Worm (Caenorhabditis elegans): ENCODE data around the gene ddx-23.

Gene ddx-23

ce11 chrIII:5874664-5875417, 21.8 kb upstream of the ddx-23 start:
- TF ChIP-seq mep-1 (tag; optimal IDR thresholded peaks at IDR 0.05) = no peak
- TF ChIP-seq ces-1 (GFP tag; optimal IDR thresholded peaks at IDR 0.05) = no peak
- TF ChIP-seq bed-3 (GFP tag; optimal IDR thresholded peaks at IDR 0.05) = no peak
- no peak for TF ChIP-seq tbx-8 (GFP tag; optimal IDR thresholded peaks at IDR 0.05)
- TF ChIP-seq ham-2 (GFP tag; optimal IDR thresholded peaks at IDR 0.05) = no peak
- TF ChIP-seq pha-4 (tag; optimal IDR thresholded peaks at IDR 0.05) = no peak

- TF ChIP-seq blmp-1 (tag; optimal IDR thresholded peaks at IDR 0.05) (no peak), unc-62 (GFP tag; optimal IDR thresholded peaks at IDR 0.05) (peak; percentile 38)
These were observed 21.2 kb upstream of the ddx-23 start for ce11 chrIII:5874263-5874662.

ce11 chrIII:5872288-5872687, 19.2 kb upstream of the ddx-23 start:
- no peak for TF ChIP-seq unc-120 (tag; optimal IDR thresholded peaks at IDR 0.05; ENCODE audit: poor library complexity, severe bottlenecking)
- no peak for TF ChIP-seq lin-13 (tag; optimal IDR thresholded peaks at IDR 0.05)
- no peak for TF ChIP-seq cnd-1 (tag; optimal IDR thresholded peaks at IDR 0.05)
- TF ChIP-seq bed-3 (GFP tag; optimal IDR thresholded peaks at IDR 0.05) = no peak
- TF ChIP-seq zip-8 (tag; optimal IDR thresholded peaks at IDR 0.05) = peak; percentile 24
- TF ChIP-seq ceh-43 (GFP tag; optimal IDR thresholded peaks at IDR 0.05) = no peak
- TF ChIP-seq hlh-1 (tag; optimal IDR thresholded peaks at IDR 0.05) = peak; percentile 38
- TF ChIP-seq ztf-11 (tag; optimal IDR thresholded peaks at IDR 0.05) = no peak

ce11 chrIII:5871760-5872159, 18.7 kb upstream of the ddx-23 start, which contains the start of the genes F01F1.11 and F01F1.3:
Gene F01F1.11, minus strand, starts transcription at chrIII:5871877.
Gene F01F1.3, plus strand, starts transcription at chrIII:5871938.
- peak; percentile 58 for TF ChIP-seq ces-1 (GFP tag; optimal IDR thresholded peaks at IDR 0.05)
- peak; percentile 34 for TF ChIP-seq sptf-1 (tag; optimal IDR thresholded peaks at IDR 0.05)
- TF ChIP-seq hlh-1 (tag; optimal IDR thresholded peaks at IDR 0.05) = peak; percentile 6
- TF ChIP-seq bed-3 (GFP tag; optimal IDR thresholded peaks at IDR 0.05) = no peak
- peak; percentile 39 for TF ChIP-seq nhr-237 (tag; optimal IDR thresholded peaks at IDR 0.05)
- peak; percentile 58 for TF ChIP-seq lsy-2 (tag; optimal IDR thresholded peaks at IDR 0.05)
- peak; percentile 20 for TF ChIP-seq pha-4 (tag; optimal IDR thresholded peaks at IDR 0.05)
- TF ChIP-seq mep-1 (tag; optimal IDR thresholded peaks at IDR 0.05) = peak; percentile 31
- no peak for TF ChIP-seq nhr-76 (tag; optimal IDR thresholded peaks at IDR 0.05)

- TF ChIP-seq blmp-1 (tag; optimal IDR thresholded peaks at IDR 0.05) (no peak), mep-1 (tag; optimal IDR thresholded peaks at IDR 0.05) (no peak), zip-8 (tag; optimal IDR thresholded peaks at IDR 0.05) (no peak), ham-2 (GFP tag; optimal IDR thresholded peaks at IDR 0.05) (no peak), cnd-1 (tag; optimal IDR thresholded peaks at IDR 0.05) (no peak), nhr-2 (tag; optimal IDR thresholded peaks at IDR 0.05) (no peak), unc-39 (tag; optimal IDR thresholded peaks at IDR 0.05) (no peak), mls-2 (tag; optimal IDR thresholded peaks at IDR 0.05) (no peak), tbx-8 (GFP tag; optimal IDR thresholded peaks at IDR 0.05) (no peak), nhr-237 (tag; optimal IDR thresholded peaks at IDR 0.05) (no peak), snpc-4 (tag; optimal IDR thresholded peaks at IDR 0.05) (no peak), ztf-11 (tag; optimal IDR thresholded peaks at IDR 0.05) (no peak), unc-62 (GFP tag; optimal IDR thresholded peaks at IDR 0.05) (no peak), hlh-1 (tag; optimal IDR thresholded peaks at IDR 0.05) (no peak), drap-1 (GFP tag; optimal IDR thresholded peaks at IDR 0.05) (no peak), flh-1 (GFP tag; optimal IDR thresholded peaks at IDR 0.05) (no peak), sptf-1 (tag; optimal IDR thresholded peaks at IDR 0.05) (no peak)
These were observed 16.4 kb upstream of the ddx-23 start, which contains the start of gene F01F1.15 for ce11 chrIII:5869429-5869828. Gene F01F1.15, minus strand, starts transcription at chrIII:5869529.

- TF ChIP-seq snpc-4 (tag; optimal IDR thresholded peaks at IDR 0.05) (no peak), unc-39 (tag; optimal IDR thresholded peaks at IDR 0.05) (no peak), tbx-8 (GFP tag; optimal IDR thresholded peaks at IDR 0.05) (no peak), hlh-1 (tag; optimal IDR thresholded peaks at IDR 0.05) (no peak), mep-1 (tag; optimal IDR thresholded peaks at IDR 0.05) (no peak), nhr-28 (tag; optimal IDR thresholded peaks at IDR 0.05) (no peak), nhr-2 (tag; optimal IDR thresholded peaks at IDR 0.05) (no peak), ces-1 (GFP tag; optimal IDR thresholded peaks at IDR 0.05) (no peak), cnd-1 (tag; optimal IDR thresholded peaks at IDR 0.05) (no peak), sptf-1 (tag; optimal IDR thresholded peaks at IDR 0.05) (no peak), unc-120 (tag; optimal IDR thresholded peaks at IDR 0.05; ENCODE audit: poor library complexity, severe bottlenecking) (no peak), nhr-237 (tag; optimal IDR thresholded peaks at IDR 0.05) (no peak), sem-2 (GFP tag; optimal IDR thresholded peaks at IDR 0.05) (no peak), elt-1 (tag; optimal IDR thresholded peaks at IDR 0.05; ENCODE audit: borderline replicate concordance, insufficient read depth) (no peak), unc-62 (GFP tag; optimal IDR thresholded peaks at IDR 0.05) (no peak)
These were observed 15.3 kb upstream of the ddx-23 start, which contains the start of gene eng-1 for ce11 chrIII:5868401-5868800. Gene eng-1, minus strand, starts transcription at chrIII:5868501.
